Fruit fly (Drosophila melanogaster): Measurements from ENCODE around the gene CG33673.

dm6 chr2L:1901269-1901668, 45.3 kb downstream of the CG33673 start:
- TF ChIP-seq Abd-B (GFP tag; optimal IDR thresholded peaks at IDR 0.05) (no peak), lola (GFP tag; optimal IDR thresholded peaks at IDR 0.05) (no peak), brk (GFP tag; optimal IDR thresholded peaks at IDR 0.05) (no peak), rgr (GFP tag; optimal IDR thresholded peaks at IDR 0.05) (no peak), Hr78 (GFP tag; optimal IDR thresholded peaks at IDR 0.05) (no peak)
